Worm (Caenorhabditis elegans) whole organism, L4 larva: ENCODE data around the gene vps-18.

Source experiments
- F10B5.3 ChIP-seq: sonication (generic microtip); optimal IDR thresholded peaks from 2 replicates; lab custom pipeline; 2016; ENCODE audit warnings: mild to moderate bottlenecking, missing genetic modification characterization, missing compliant biosample characterization
- F26F4.8 ChIP-seq: fragments of 200-800 bp; sonication (Bioruptor generic); conservative IDR thresholded peaks from 2 replicates; pipeline ENCODE4 v1.3.6; 2022; ENCODE audit warnings: missing genetic modification characterization, missing compliant biosample characterization
- F49E8.2 ChIP-seq: sonication (generic microtip); optimal IDR thresholded peaks from 2 replicates; lab custom pipeline; 2016; ENCODE audit warnings: missing compliant biosample characterization, mild to moderate bottlenecking, missing genetic modification characterization, borderline replicate concordance
- R02D3.7 ChIP-seq: fragments of 150-350 bp; sonication (generic microtip); optimal IDR thresholded peaks from 3 replicates; lab custom pipeline; 2014; ENCODE audit warnings: missing biosample characterization, missing genetic modification characterization
- T26A8.4 ChIP-seq: fragments of 200-800 bp; sonication (Bioruptor generic); IDR thresholded peaks from 2 replicates; pipeline ENCODE4 v1.3.6; 2022; ENCODE audit warnings: missing genetic modification characterization, missing compliant biosample characterization
- Y75B8A.6 ChIP-seq: fragments of 200-800 bp; sonication (Bioruptor generic); IDR thresholded peaks from 2 replicates; pipeline ENCODE4 v1.3.6; 2022; ENCODE audit warnings: missing genetic modification reagents, missing genetic modification characterization, missing compliant biosample characterization
- ZK337.2 ChIP-seq: fragments of 200-800 bp; sonication (Bioruptor generic); IDR thresholded peaks from 2 replicates; pipeline ENCODE4 v1.3.6; 2022; ENCODE audit warnings: missing genetic modification reagents, missing genetic modification characterization, missing compliant biosample characterization
- aha-1 ChIP-seq: fragments of 150-350 bp; peaks from one replicate; lab custom pipeline; 2014; ENCODE audit warnings: missing biosample characterization, missing genetic modification characterization
- aly-2 ChIP-seq: sonication (generic microtip); optimal IDR thresholded peaks from 2 replicates; lab custom pipeline; 2018; ENCODE audit warnings: missing biosample characterization, missing genetic modification characterization
- arid-1 ChIP-seq: fragments of 200-800 bp; sonication (Bioruptor generic); conservative IDR thresholded peaks from 2 replicates; pipeline ENCODE4 v1.3.6; 2022; ENCODE audit warnings: missing genetic modification reagents, missing genetic modification characterization, missing compliant biosample characterization
- ceh-28 ChIP-seq: fragments of 150-350 bp; optimal IDR thresholded peaks from 2 replicates; lab custom pipeline; 2014; ENCODE audit warnings: missing biosample characterization, missing genetic modification reagents, missing genetic modification characterization
- ceh-44 ChIP-seq: fragments of 200-800 bp; sonication (Bioruptor generic); IDR thresholded peaks from 2 replicates; pipeline ENCODE4 v1.3.6; 2022; ENCODE audit warnings: missing genetic modification reagents, missing genetic modification characterization, missing compliant biosample characterization
- ceh-62 ChIP-seq: sonication (generic microtip); optimal IDR thresholded peaks from 2 replicates; lab custom pipeline; 2017; ENCODE audit warnings: missing biosample characterization, missing genetic modification characterization
- ctbp-1 ChIP-seq: fragments of 200-800 bp; sonication (Bioruptor generic); IDR thresholded peaks from 2 replicates; pipeline ENCODE4 v1.3.6; 2022; ENCODE audit warnings: missing genetic modification reagents, missing genetic modification characterization, missing compliant biosample characterization
- daf-12 ChIP-seq: fragments of 150-350 bp; optimal IDR thresholded peaks from 2 replicates; lab custom pipeline; 2014; ENCODE audit warnings: missing biosample characterization, missing genetic modification reagents, missing genetic modification characterization
- daf-16 ChIP-seq, 3 experiments: sonication (generic microtip); optimal IDR thresholded peaks; 2 replicates each; lab custom pipeline; 2016 to 2017; ENCODE audit warnings: missing genetic modification characterization in 3 of 3, missing genetic modification reagents in 3 of 3, mild to moderate bottlenecking in 2 of 3, missing compliant biosample characterization in 2 of 3, missing biosample characterization in 1 of 3, moderate library complexity in 1 of 3
- dmd-6 ChIP-seq: fragments of 200-800 bp; sonication (Bioruptor generic); IDR thresholded peaks from 2 replicates; pipeline ENCODE4 v1.3.6; 2022; ENCODE audit warnings: missing genetic modification reagents, missing genetic modification characterization, missing compliant biosample characterization
- dve-1 ChIP-seq: sonication (generic microtip); optimal IDR thresholded peaks from 2 replicates; lab custom pipeline; 2017; ENCODE audit warnings: antibody characterized with exemption, mild to moderate bottlenecking, missing genetic modification characterization, missing compliant biosample characterization; ENCODE audit not compliant: insufficient read depth
- egl-43 ChIP-seq: fragments of 200-800 bp; sonication (Bioruptor generic); IDR thresholded peaks from 2 replicates; pipeline ENCODE4 v1.3.6; 2022; ENCODE audit warnings: missing genetic modification reagents, missing genetic modification characterization, missing compliant biosample characterization
- hmg-1.1 ChIP-seq: fragments of 200-800 bp; sonication (Bioruptor generic); IDR thresholded peaks from 2 replicates; pipeline ENCODE4 v1.3.6; 2022; ENCODE audit warnings: missing genetic modification reagents, missing genetic modification characterization, missing compliant biosample characterization
- lim-7 ChIP-seq: fragments of 200-800 bp; sonication (Bioruptor generic); IDR thresholded peaks from 2 replicates; pipeline ENCODE4 v1.3.6; 2022; ENCODE audit warnings: missing genetic modification characterization, missing compliant biosample characterization
- lin-13 ChIP-seq: fragments of 150-350 bp; optimal IDR thresholded peaks from 2 replicates; lab custom pipeline; 2014; ENCODE audit warnings: missing biosample characterization, missing genetic modification reagents, missing genetic modification characterization
- lin-15B ChIP-seq: fragments of 150-350 bp; sonication (generic microtip); optimal IDR thresholded peaks from 3 replicates; lab custom pipeline; 2014; ENCODE audit warnings: missing biosample characterization, missing genetic modification characterization
- lin-29 ChIP-seq: fragments of 200-800 bp; sonication (Bioruptor generic); IDR thresholded peaks from 2 replicates; pipeline ENCODE4 v1.3.6; 2022; ENCODE audit warnings: missing genetic modification reagents, missing genetic modification characterization, missing compliant biosample characterization
- lin-39 ChIP-seq: fragments of 150-350 bp; optimal IDR thresholded peaks from 2 replicates; lab custom pipeline; 2014; ENCODE audit warnings: missing biosample characterization, missing genetic modification reagents, missing genetic modification characterization
- lir-3 ChIP-seq: sonication (generic microtip); optimal IDR thresholded peaks from 2 replicates; lab custom pipeline; 2016; ENCODE audit warnings: mild to moderate bottlenecking, missing genetic modification characterization, missing compliant biosample characterization
- madf-5 ChIP-seq, 2 experiments: fragments of 200-800 bp; sonication (Bioruptor generic); IDR thresholded peaks; 2 replicates each; pipeline ENCODE4 v1.3.6; 2022; ENCODE audit warnings: missing compliant biosample characterization in 2 of 2, missing genetic modification characterization in 2 of 2
- mes-2 ChIP-seq: sonication (generic microtip); optimal IDR thresholded peaks from 2 replicates; lab custom pipeline; 2016; ENCODE audit warnings: missing genotype, mild to moderate bottlenecking, missing genetic modification characterization, missing compliant biosample characterization; ENCODE audit not compliant: poor library complexity, severe bottlenecking
- mxl-3 ChIP-seq: fragments of 200-800 bp; sonication (Bioruptor generic); optimal IDR thresholded peaks from 2 replicates; lab custom pipeline; 2018; ENCODE audit warnings: mild to moderate bottlenecking, missing genetic modification characterization, missing compliant biosample characterization
- nhr-102 ChIP-seq: sonication (generic microtip); optimal IDR thresholded peaks from 2 replicates; lab custom pipeline; 2016; ENCODE audit warnings: mild to moderate bottlenecking, missing genetic modification characterization, moderate library complexity, missing compliant biosample characterization
- nhr-11 ChIP-seq: fragments of 150-350 bp; optimal IDR thresholded peaks from 2 replicates; lab custom pipeline; 2014; ENCODE audit warnings: missing biosample characterization, missing genetic modification characterization
- nhr-237 ChIP-seq: sonication (generic microtip); optimal IDR thresholded peaks from 2 replicates; lab custom pipeline; 2017; ENCODE audit warnings: missing biosample characterization, missing genetic modification characterization
- nhr-28 ChIP-seq: fragments of 150-350 bp; optimal IDR thresholded peaks from 2 replicates; lab custom pipeline; 2014; ENCODE audit warnings: missing biosample characterization, missing genetic modification characterization
- nhr-41 ChIP-seq: fragments of 200-800 bp; sonication (Bioruptor generic); IDR thresholded peaks from 2 replicates; pipeline ENCODE4 v1.3.6; 2022; ENCODE audit warnings: missing genetic modification reagents, missing genetic modification characterization, missing compliant biosample characterization
- nhr-6 ChIP-seq: fragments of 150-350 bp; optimal IDR thresholded peaks from 2 replicates; lab custom pipeline; 2014; ENCODE audit warnings: missing biosample characterization, missing genetic modification characterization
- php-3 ChIP-seq: fragments of 200-800 bp; sonication (Bioruptor generic); IDR thresholded peaks from 2 replicates; pipeline ENCODE4 v1.3.6; 2022; ENCODE audit warnings: missing genetic modification reagents, missing genetic modification characterization, missing compliant biosample characterization
- pqm-1 ChIP-seq: sonication (generic microtip); optimal IDR thresholded peaks from 2 replicates; lab custom pipeline; 2017; ENCODE audit warnings: missing biosample characterization, missing genetic modification characterization
- tag-97 ChIP-seq: fragments of 200-800 bp; sonication (Bioruptor generic); IDR thresholded peaks from 2 replicates; pipeline ENCODE4 v1.3.6; 2022; ENCODE audit warnings: missing genetic modification characterization, missing compliant biosample characterization
- tra-1 ChIP-seq: fragments of 200-800 bp; sonication (Bioruptor generic); IDR thresholded peaks from 2 replicates; pipeline ENCODE4 v1.3.6; 2022; ENCODE audit warnings: missing genetic modification reagents, missing genetic modification characterization, missing compliant biosample characterization
- unc-39 ChIP-seq: sonication (generic microtip); optimal IDR thresholded peaks from 2 replicates; lab custom pipeline; 2017; ENCODE audit warnings: missing biosample characterization, missing genetic modification characterization
- zfp-2 ChIP-seq: sonication (generic microtip); optimal IDR thresholded peaks from 2 replicates; lab custom pipeline; 2016; ENCODE audit warnings: mild to moderate bottlenecking, missing genetic modification characterization, missing compliant biosample characterization
- zip-11 ChIP-seq: fragments of 200-800 bp; sonication (Bioruptor generic); IDR thresholded peaks from 2 replicates; pipeline ENCODE4 v1.3.6; 2022; ENCODE audit warnings: missing genetic modification characterization, missing compliant biosample characterization
- zip-2 ChIP-seq: fragments of 150-350 bp; optimal IDR thresholded peaks from 2 replicates; lab custom pipeline; 2014; ENCODE audit warnings: missing biosample characterization, missing genetic modification characterization

vps-18 gene

ce11 chrII:4494532-4494931 lies 33.6 kb downstream of the vps-18 start (continued):
- TF ChIP-seq F49E8.2 = no peak
- no peak for TF ChIP-seq lin-29
- peak in 1 of 2 experiments; percentile 49 for TF ChIP-seq daf-16 (GFP tag; optimal IDR thresholded peaks at IDR 0.05; lab: Kevin White, UChicago)
- no peak for TF ChIP-seq daf-16 (tag; optimal IDR thresholded peaks at IDR 0.05; lab: Kevin White, UChicago)
- no peak for TF ChIP-seq arid-1 (GFP tag; lab: Robert Waterston, UW)
- no peak for TF ChIP-seq nhr-41 (GFP tag; lab: Robert Waterston, UW)
- TF ChIP-seq nhr-11 (tag; lab: Kevin White, UChicago) = peak; percentile 60
- TF ChIP-seq nhr-237 (tag; lab: Kevin White, UChicago) = no peak
- TF ChIP-seq, all 104 proteins: peak for 7

DNA sequence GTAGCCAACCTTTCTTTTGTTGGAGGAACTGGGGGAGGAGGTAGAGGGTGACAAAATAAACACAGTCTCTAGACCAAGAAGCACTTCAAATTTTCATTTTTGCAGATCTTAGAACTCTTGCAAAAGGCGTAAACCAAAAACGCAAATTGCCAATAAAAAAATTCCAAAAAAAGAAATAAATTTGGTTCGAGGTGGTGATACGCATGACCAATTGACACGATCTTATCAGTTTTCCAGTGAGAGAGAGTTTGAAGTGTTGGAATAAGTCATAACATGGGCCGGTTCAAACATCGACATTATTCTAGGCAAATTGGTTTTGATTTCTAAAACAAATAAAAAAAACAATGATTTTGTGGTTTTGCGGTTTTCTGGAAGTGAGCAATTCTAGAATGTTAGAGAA lies 34.9 kb downstream of the vps-18 start:
- TF ChIP-seq F26F4.8 (no peak), php-3 (GFP tag; lab: Robert Waterston, UW) (0 out of 2 replicates have a peak, but pooled peaks have one; percentile 53), ZK337.2 (GFP tag; lab: Robert Waterston, UW) (no peak), lir-3 (tag; lab: Kevin White, UChicago) (no peak), zfp-2 (no peak), dve-1 (tag; lab: Kevin White, UChicago) (peak; percentile 17), F10B5.3 (tag; lab: Kevin White, UChicago) (no peak), lin-13 (no peak), tra-1 (GFP tag; lab: Robert Waterston, UW) (0 out of 2 replicates have a peak, but pooled peaks have one; percentile 41), lin-15B (tag; lab: Kevin White, UChicago) (no peak), dmd-6 (GFP tag; lab: Robert Waterston, UW) (peak; percentile 45), ceh-28 (no peak), lim-7 (no peak), ceh-44 (GFP tag; lab: Robert Waterston, UW) (no peak), nhr-28 (tag; lab: Kevin White, UChicago) (peak; percentile 53), pqm-1 (tag; lab: Kevin White, UChicago) (peak; percentile 40), daf-16 (GFP tag; optimal IDR thresholded peaks at IDR 0.05; lab: Kevin White, UChicago) (no peak), daf-16 (tag; optimal IDR thresholded peaks at IDR 0.05; lab: Kevin White, UChicago) (peak; percentile 27), zip-11 (GFP tag; lab: Robert Waterston, UW) (no peak), aly-2 (no peak)
- TF ChIP-seq, all 104 proteins: peak for 7

DNA sequence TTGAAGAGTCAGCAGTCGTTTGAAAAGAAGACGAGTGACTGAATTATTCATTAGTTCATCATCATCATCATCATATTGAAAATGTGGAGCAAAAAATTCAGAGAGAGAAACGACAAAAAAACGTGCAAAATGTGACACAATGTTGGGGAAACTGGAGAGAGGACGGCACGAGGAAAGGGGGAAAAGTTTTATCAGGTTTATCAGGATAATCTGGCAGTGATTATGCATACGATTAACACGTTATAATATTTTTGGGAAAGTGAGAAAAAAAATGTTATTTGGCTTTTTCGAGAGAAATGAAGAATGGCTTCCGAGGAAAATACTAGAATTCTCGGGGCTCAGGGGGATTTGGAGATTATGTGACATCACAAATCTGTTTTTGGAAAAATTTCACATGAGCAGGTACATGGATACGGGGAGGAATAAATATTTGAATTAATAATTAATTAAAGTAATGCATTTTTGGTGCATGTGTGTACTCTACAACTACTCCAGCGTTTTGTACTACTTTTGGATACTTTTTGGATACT lies 44.2 kb downstream of the vps-18 start, which contains the start of gene camt-1:
Gene camt-1 (minus strand): TSS at position 51 of the 530 bp plus-strand sequence.
- TF ChIP-seq Y75B8A.6 (no peak), daf-16 (GFP tag; optimal IDR thresholded peaks at IDR 0.05; lab: Kevin White, UChicago) (no peak), daf-16 (tag; optimal IDR thresholded peaks at IDR 0.05; lab: Kevin White, UChicago) (no peak), nhr-6 (tag; lab: Kevin White, UChicago) (no peak), T26A8.4 (GFP tag; lab: Robert Waterston, UW) (no peak), nhr-102 (tag; lab: Kevin White, UChicago) (no peak), aha-1 (tag; lab: Kevin White, UChicago) (no peak), unc-39 (tag; lab: Kevin White, UChicago) (no peak)

DNA sequence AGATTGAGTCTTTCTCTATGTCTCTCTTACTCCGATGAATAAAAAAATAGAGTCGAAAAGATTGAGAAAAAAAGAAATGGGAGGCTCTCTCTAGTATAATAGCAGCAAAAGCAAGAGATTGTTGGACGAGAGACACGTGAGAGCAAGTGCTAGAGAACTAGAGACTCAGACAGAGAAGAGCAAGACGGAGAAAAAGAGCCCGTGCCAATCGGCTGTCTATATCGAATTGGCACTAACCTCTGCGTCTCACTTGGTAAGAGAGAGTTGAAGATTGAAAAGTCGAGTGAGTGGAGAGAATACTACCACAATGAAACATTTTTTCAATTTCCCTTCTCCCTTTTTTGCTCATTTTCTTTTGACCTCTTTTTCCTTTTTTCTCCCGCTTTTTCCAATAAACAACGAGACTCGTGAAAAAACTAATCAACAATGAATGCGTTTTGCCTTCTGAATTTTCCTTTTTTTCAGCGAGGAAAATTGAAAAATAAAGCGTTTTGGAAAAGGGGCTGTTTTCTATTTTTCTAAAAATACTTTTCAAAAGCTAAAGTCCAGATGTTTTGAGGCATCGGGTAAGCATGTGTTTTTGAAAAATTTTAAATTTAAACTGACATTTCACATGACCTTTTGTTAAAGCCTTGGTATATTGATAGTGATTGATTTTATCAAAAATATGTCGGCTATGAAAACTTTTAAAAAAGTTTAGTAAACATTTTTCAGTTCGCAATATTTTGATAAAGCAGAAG lies 45.8 kb downstream of the vps-18 start:
- TF ChIP-seq lin-15B (tag; lab: Kevin White, UChicago) (no peak), madf-5 (GFP tag; IDR thresholded peaks at IDR 0.05; lab: Robert Waterston, UW) (no peak), zip-2 (tag; lab: Kevin White, UChicago) (no peak), F10B5.3 (tag; lab: Kevin White, UChicago) (no peak), hmg-1.1 (GFP tag; lab: Robert Waterston, UW) (peak; percentile 70; the same call in 1 of the 2 replicates), arid-1 (GFP tag; lab: Robert Waterston, UW) (no peak), F49E8.2 (no peak), nhr-102 (tag; lab: Kevin White, UChicago) (no peak), mxl-3 (GFP tag; lab: Kevin White, UChicago) (peak; percentile 46), lir-3 (tag; lab: Kevin White, UChicago) (no peak), lin-39 (tag; lab: Kevin White, UChicago) (no peak), ctbp-1 (GFP tag; lab: Robert Waterston, UW) (peak; percentile 64; the same call in 1 of the 2 replicates), daf-12 (tag; lab: Kevin White, UChicago) (no peak), tag-97 (GFP tag; lab: Robert Waterston, UW) (no peak), nhr-237 (tag; lab: Kevin White, UChicago) (no peak), ceh-62 (tag; lab: Kevin White, UChicago) (no peak), ceh-28 (no peak), pqm-1 (tag; lab: Kevin White, UChicago) (peak; percentile 15), mes-2 (tag; lab: Kevin White, UChicago) (peak; percentile 31), egl-43 (GFP tag; lab: Robert Waterston, UW) (no peak), R02D3.7 (tag; lab: Kevin White, UChicago) (no peak)
